Fruit fly (Drosophila melanogaster) whole organism, adult: Measurements from ENCODE around the gene CG45676.
A peak's percentile ranks its signal among the peaks of the same experiment; 100 is the strongest.

Experiments used
- CG11617 ChIP-seq: fragments of 200-800 bp; sonication (Bioruptor generic); optimal IDR thresholded peaks from 2 replicates; lab custom pipeline; 2017; ENCODE audit warnings: mild to moderate bottlenecking, missing biosample characterization, missing genetic modification reagents, missing genetic modification characterization
- CG12768 ChIP-seq: fragments of 200-800 bp; sonication (Bioruptor generic); optimal IDR thresholded peaks from 2 replicates; lab custom pipeline; 2017; ENCODE audit warnings: missing biosample characterization, missing genetic modification characterization, mild to moderate bottlenecking, moderate library complexity, missing genetic modification reagents
- CG14711 ChIP-seq: fragments of 200-800 bp; sonication (Bioruptor generic); optimal IDR thresholded peaks from 2 replicates; lab custom pipeline; 2018; ENCODE audit warnings: missing biosample characterization, mild to moderate bottlenecking, missing genetic modification characterization, moderate library complexity
- CG1620 ChIP-seq: fragments of 200-800 bp; sonication (Bioruptor generic); optimal IDR thresholded peaks from 2 replicates; lab custom pipeline; 2016; ENCODE audit warnings: missing biosample characterization, missing genetic modification characterization
- CG33017 ChIP-seq: fragments of 200-800 bp; sonication (Bioruptor generic); optimal IDR thresholded peaks from 2 replicates; lab custom pipeline; 2018; ENCODE audit warnings: missing biosample characterization, mild to moderate bottlenecking, missing genetic modification characterization, moderate library complexity
- CG5204 ChIP-seq: fragments of 200-800 bp; sonication (Bioruptor generic); optimal IDR thresholded peaks from 2 replicates; lab custom pipeline; 2016; ENCODE audit warnings: missing biosample characterization, missing genetic modification characterization
- CG7045 ChIP-seq: fragments of 200-800 bp; sonication (Bioruptor generic); optimal IDR thresholded peaks from 2 replicates; lab custom pipeline; 2017; ENCODE audit warnings: missing biosample characterization, mild to moderate bottlenecking, missing genetic modification characterization
- CG7101 ChIP-seq: fragments of 200-800 bp; sonication (Bioruptor generic); optimal IDR thresholded peaks from 2 replicates; lab custom pipeline; 2018; ENCODE audit warnings: missing biosample characterization, mild to moderate bottlenecking, missing genetic modification characterization, moderate library complexity
- Clk ChIP-seq: fragments of 200-800 bp; sonication (Bioruptor generic); optimal IDR thresholded peaks from 2 replicates; lab custom pipeline; 2017; ENCODE audit warnings: missing biosample characterization, missing genetic modification characterization
- Crg-1 ChIP-seq: fragments of 200-800 bp; sonication (Bioruptor generic); optimal IDR thresholded peaks from 2 replicates; lab custom pipeline; 2016; ENCODE audit warnings: missing biosample characterization, missing genetic modification characterization
- Hr96 ChIP-seq: fragments of 200-800 bp; sonication (Bioruptor generic); optimal IDR thresholded peaks from 2 replicates; lab custom pipeline; 2016; ENCODE audit warnings: missing biosample characterization, missing genetic modification characterization
- Mnt ChIP-seq: fragments of 200-800 bp; sonication (Bioruptor generic); optimal IDR thresholded peaks from 2 replicates; lab custom pipeline; 2016; ENCODE audit warnings: missing biosample characterization, mild to moderate bottlenecking, missing genetic modification characterization
- bab1 ChIP-seq: fragments of 200-800 bp; sonication (Bioruptor generic); optimal IDR thresholded peaks from 3 replicates; lab custom pipeline; 2019; ENCODE audit warnings: missing biosample characterization, mild to moderate bottlenecking, missing genetic modification characterization, moderate library complexity
- cic ChIP-seq: fragments of 200-800 bp; sonication (Bioruptor generic); optimal IDR thresholded peaks from 2 replicates; lab custom pipeline; 2017; ENCODE audit warnings: missing biosample characterization, mild to moderate bottlenecking, missing genetic modification characterization, moderate library complexity
- cnc ChIP-seq, 2 experiments: fragments of >200 bp; optimal IDR thresholded peaks; 2 replicates each; lab custom pipeline; 2017
- kay ChIP-seq: fragments of 200-800 bp; sonication (Bioruptor generic); peaks from one replicate; lab custom pipeline; 2016; ENCODE audit warnings: missing biosample characterization, missing genetic modification characterization, borderline replicate concordance
- ovo ChIP-seq: fragments of 200-800 bp; sonication (Bioruptor generic); optimal IDR thresholded peaks from 2 replicates; lab custom pipeline; 2016; ENCODE audit warnings: missing biosample characterization, missing genetic modification characterization
- pad ChIP-seq: fragments of 200-800 bp; sonication (Bioruptor generic); optimal IDR thresholded peaks from 3 replicates; lab custom pipeline; 2017; ENCODE audit warnings: missing biosample characterization, missing genetic modification characterization, mild to moderate bottlenecking, moderate library complexity, missing genetic modification reagents
- tj ChIP-seq: fragments of 200-800 bp; sonication (Bioruptor generic); optimal IDR thresholded peaks from 3 replicates; lab custom pipeline; 2017; ENCODE audit warnings: missing biosample characterization, mild to moderate bottlenecking, missing genetic modification characterization, moderate library complexity
- toe ChIP-seq: fragments of 200-800 bp; sonication (Bioruptor generic); optimal IDR thresholded peaks from 2 replicates; lab custom pipeline; 2016; ENCODE audit warnings: missing biosample characterization, missing genetic modification characterization

Gene CG45676

DNA sequence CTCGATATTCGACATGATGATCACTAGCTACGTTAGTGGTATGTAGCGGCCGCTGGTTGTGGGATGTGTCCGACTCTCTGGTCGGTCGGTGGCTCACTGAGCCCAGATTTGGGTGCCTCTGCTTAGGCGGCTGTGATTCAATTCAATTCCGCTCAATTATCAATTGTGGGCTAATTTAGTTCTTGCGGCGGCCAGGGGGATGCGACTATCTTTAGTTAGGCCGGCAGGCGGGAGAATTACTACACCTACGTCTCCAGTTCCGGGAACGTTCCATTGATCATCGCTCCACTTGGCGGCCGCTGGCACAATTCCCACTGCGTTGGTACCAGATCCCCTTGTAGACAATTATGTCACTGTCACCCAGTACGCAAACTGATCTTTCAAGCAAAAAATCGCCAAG is at the start of gene CG45676, which contains the start of gene bumpel:
Gene CG45676 (plus strand): TSS at position 318 of the 400 bp plus-strand sequence.
Gene bumpel (minus strand): TSS at position 101 of the 400 bp plus-strand sequence.
- TF ChIP-seq CG11617 (GFP tag; lab: Kevin White, UChicago) (no peak), CG5204 (no peak), CG12768 (GFP tag; lab: Kevin White, UChicago) (peak; percentile 2)

DNA sequence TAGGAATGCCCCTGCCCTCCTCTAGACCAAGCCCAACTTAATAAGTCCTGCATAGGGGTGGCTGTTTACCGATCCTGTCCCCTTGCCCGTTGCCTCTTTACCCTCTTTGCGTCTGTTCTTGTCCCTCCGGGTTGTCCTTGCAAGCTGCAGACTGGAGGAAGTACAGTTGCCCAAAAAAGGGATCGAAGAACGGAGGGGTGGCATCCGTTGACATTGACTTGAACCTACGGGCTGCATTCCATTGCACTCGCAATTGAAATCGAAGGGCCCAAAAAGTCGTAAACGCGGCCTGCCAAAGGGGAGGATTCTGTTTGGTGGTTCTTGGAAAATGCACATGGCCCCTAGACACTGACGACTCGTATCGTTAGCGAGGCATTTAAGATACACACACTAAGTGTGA is 48.4 kb upstream of the CG45676 start:
- TF ChIP-seq CG7045 (GFP tag; lab: Kevin White, UChicago) (no peak), Crg-1 (no peak), CG14711 (tag; lab: Kevin White, UChicago) (no peak), CG12768 (GFP tag; lab: Kevin White, UChicago) (no peak), CG11617 (GFP tag; lab: Kevin White, UChicago) (no peak), CG5204 (no peak), Mnt (no peak), tj (GFP tag; lab: Kevin White, UChicago) (no peak), Hr96 (GFP tag; lab: Kevin White, UChicago) (no peak), bab1 (GFP tag; lab: Kevin White, UChicago) (no peak), CG7101 (tag; lab: Kevin White, UChicago) (no peak), toe (GFP tag; lab: Kevin White, UChicago) (no peak), Clk (no peak)

DNA sequence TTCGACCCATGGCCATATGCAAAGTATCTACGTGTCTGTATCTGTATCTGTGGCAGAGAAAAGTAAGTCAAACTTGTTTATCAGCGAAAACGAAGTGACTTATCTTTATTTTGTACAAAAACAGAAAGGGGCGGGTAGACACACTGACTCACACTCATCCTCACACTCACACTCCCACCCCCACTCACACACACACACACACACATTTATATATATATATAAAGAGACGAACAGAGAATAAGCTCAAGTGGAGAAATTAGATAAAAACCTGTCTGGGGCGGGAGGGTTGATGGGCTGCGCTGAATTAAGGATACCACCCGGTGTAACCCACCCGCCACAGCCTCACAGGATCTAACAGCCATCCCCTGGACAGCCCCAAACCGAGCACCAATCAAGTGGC is 47.9 kb upstream of the CG45676 start:
- TF ChIP-seq kay (GFP tag; lab: Kevin White, UChicago): no peak
- TF ChIP-seq cic: no peak
- no peak for TF ChIP-seq Crg-1
- TF ChIP-seq toe (GFP tag; lab: Kevin White, UChicago): no peak
- no peak for TF ChIP-seq CG14711 (tag; lab: Kevin White, UChicago)
- TF ChIP-seq CG5204: no peak
- TF ChIP-seq CG7101 (tag; lab: Kevin White, UChicago): no peak
- TF ChIP-seq cnc (optimal IDR thresholded peaks at IDR 0.05; lab: Kevin White, UChicago): no peak
- no peak for TF ChIP-seq tj (GFP tag; lab: Kevin White, UChicago)

DNA sequence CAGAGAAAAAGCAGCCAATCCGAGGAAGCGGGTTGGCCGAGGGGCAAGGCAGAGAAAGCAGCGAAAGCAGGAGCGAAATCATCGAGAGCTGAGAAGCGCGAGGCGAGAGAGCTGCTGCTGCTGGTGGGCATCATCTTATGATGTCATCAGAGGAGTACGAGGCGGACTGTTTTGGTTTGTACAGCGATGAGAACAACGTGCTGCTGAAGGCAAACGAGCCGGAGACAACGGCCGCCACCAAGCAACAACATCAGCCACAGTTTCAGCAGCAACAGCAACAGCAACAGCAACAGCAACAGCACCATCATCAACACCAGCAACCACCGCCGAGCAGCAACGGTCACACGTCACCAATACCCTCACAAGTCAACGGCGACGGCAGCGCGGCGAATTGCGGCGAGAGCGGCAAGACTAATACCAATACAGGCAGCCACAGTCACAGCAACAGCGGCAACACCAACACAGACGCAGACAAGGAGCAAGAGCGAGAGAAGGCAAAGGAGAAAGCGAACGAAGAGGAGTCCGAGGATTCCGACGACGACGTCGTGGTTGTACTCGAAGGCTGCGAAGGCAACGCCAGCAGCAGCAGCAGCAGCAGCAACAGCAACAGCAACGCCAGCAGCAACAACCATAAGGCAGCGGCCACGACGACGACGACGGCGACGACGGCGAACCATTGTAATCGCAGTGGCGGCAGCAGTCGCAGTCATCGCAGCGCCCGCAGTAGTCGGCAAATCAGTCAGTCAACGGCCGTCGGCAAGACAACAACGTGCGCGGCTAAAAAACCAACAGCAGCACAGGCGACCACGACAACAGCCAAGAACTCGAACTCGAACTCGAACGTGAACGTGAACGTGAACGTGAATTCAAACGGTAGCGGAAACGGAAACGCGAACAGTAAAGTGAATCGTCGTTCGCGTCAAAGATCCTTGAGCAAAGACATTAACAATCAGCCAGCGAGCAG is 46.4 kb upstream of the CG45676 start:
- TF ChIP-seq CG12768 (GFP tag; lab: Kevin White, UChicago): no peak
- TF ChIP-seq pad: peak; percentile 79

DNA sequence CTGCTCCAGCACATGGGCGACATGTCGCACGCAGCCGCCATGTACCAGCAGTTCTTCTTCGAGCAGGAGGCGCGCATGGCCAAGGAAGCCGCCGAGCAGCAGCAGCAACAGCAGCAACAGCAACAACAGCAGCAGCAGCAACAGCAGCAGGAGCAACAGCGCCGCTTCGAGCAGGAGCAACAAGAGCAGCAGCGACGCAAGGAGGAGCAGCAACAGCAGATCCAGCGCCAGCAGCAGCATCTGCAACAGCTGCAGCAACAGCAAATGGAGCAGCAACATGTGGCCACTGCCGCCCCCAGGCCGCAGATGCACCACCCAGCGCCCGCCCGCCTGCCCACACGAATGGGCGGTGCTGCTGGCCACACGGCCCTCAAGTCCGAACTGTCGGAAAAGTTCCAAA is 43.5 kb upstream of the CG45676 start:
- TF ChIP-seq Hr96 (GFP tag; lab: Kevin White, UChicago) (no peak), ovo (GFP tag; lab: Kevin White, UChicago) (no peak), CG14711 (tag; lab: Kevin White, UChicago) (no peak), Mnt (no peak), tj (GFP tag; lab: Kevin White, UChicago) (no peak)

DNA sequence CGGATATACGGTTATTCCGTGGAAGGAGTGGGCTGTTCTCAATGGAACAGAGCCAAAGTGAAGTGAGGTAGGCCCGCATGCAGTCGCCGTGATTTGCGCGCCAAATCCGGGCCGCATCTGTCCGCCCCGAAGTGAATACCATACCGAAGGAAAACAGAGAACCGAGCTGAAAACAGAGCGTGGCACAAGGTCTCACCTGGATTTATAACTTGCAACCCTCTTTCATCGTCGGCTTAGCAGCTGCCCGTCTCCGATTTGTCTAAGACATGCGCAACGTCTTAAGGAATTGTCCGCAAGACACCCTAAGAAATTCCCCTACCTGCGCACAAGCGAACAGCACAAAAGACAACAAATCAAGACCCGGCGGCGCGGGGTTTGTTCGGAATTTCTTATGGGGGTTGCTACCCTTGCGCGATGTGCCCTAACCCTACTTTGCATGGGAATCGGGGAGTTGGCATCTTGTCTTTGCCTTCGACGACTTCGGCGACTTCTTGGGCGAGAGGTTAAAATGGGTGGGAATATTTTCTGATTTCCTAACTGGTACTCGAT is 40.0 kb upstream of the CG45676 start:
- TF ChIP-seq CG7101 (tag; lab: Kevin White, UChicago) (no peak), cnc (optimal IDR thresholded peaks at IDR 0.05; lab: Kevin White, UChicago) (no peak), Mnt (no peak), Hr96 (GFP tag; lab: Kevin White, UChicago) (no peak), toe (GFP tag; lab: Kevin White, UChicago) (no peak), ovo (GFP tag; lab: Kevin White, UChicago) (no peak), CG7045 (GFP tag; lab: Kevin White, UChicago) (no peak), Crg-1 (no peak), CG14711 (tag; lab: Kevin White, UChicago) (no peak), cic (no peak), CG11617 (GFP tag; lab: Kevin White, UChicago) (no peak), CG1620 (no peak), pad (no peak), CG12768 (GFP tag; lab: Kevin White, UChicago) (no peak), Clk (no peak), bab1 (GFP tag; lab: Kevin White, UChicago) (no peak), kay (GFP tag; lab: Kevin White, UChicago) (no peak), tj (GFP tag; lab: Kevin White, UChicago) (no peak), CG5204 (no peak)

DNA sequence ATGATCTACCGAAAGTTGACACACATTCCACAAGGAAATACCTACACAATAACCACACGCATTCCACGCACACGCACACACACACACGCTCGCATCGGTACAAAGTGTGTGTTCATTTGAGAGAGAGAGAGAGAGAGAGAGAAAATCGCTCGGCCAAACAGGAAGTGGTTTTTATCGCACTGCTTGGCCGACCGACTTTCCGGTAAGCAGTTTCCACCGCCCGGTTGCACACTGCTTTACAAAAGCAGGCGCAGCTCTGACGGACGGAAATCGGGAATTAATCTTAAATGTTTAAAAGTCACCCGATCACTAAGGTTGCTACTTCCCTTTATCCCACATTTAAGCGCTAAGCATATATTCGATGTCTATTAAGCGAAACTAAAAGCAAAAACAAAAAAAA is 25.9 kb upstream of the CG45676 start:
- TF ChIP-seq CG7045 (GFP tag; lab: Kevin White, UChicago) (no peak), Hr96 (GFP tag; lab: Kevin White, UChicago) (no peak), CG5204 (no peak), CG33017 (tag; lab: Kevin White, UChicago) (no peak), Clk (no peak), pad (no peak), CG11617 (GFP tag; lab: Kevin White, UChicago) (no peak), bab1 (GFP tag; lab: Kevin White, UChicago) (no peak), Crg-1 (no peak), CG1620 (no peak), Mnt (no peak), CG12768 (GFP tag; lab: Kevin White, UChicago) (no peak), ovo (GFP tag; lab: Kevin White, UChicago) (no peak), toe (GFP tag; lab: Kevin White, UChicago) (no peak), cic (no peak), CG14711 (tag; lab: Kevin White, UChicago) (no peak), kay (GFP tag; lab: Kevin White, UChicago) (no peak)
